Fruit fly (Drosophila melanogaster) whole organism, embryonic: ENCODE data around the gene unc-13.
"Not testable (repeated sequence)": the region's sequence is repeated elsewhere in the genome, so short reads cannot be mapped to it uniquely, and the experiment has no call there.

Experiments
- CG6791 ChIP-seq: fragments of 200-800 bp; sonication (Bioruptor generic); IDR thresholded peaks from 3 replicates; pipeline ENCODE4 v1.3.6; 2022; ENCODE audit warnings: missing biosample characterization, missing genetic modification characterization; ENCODE audit not compliant: partially characterized antibody
- CG8359 ChIP-seq: fragments of 200-800 bp; sonication (Bioruptor generic); optimal IDR thresholded peaks from 2 replicates; lab custom pipeline; 2017; ENCODE audit warnings: missing biosample characterization, mild to moderate bottlenecking, missing genetic modification characterization, borderline replicate concordance
- sens-2 ChIP-seq: fragments of 200-800 bp; sonication (Bioruptor generic); IDR thresholded peaks from 2 replicates; pipeline ENCODE4 v1.3.6; 2022; ENCODE audit warnings: missing biosample characterization, missing genetic modification characterization
- vfl ChIP-seq: fragments of 200-800 bp; sonication (Bioruptor generic); optimal IDR thresholded peaks from 2 replicates; lab custom pipeline; 2016; ENCODE audit warnings: missing biosample characterization, missing genetic modification characterization

DNA sequence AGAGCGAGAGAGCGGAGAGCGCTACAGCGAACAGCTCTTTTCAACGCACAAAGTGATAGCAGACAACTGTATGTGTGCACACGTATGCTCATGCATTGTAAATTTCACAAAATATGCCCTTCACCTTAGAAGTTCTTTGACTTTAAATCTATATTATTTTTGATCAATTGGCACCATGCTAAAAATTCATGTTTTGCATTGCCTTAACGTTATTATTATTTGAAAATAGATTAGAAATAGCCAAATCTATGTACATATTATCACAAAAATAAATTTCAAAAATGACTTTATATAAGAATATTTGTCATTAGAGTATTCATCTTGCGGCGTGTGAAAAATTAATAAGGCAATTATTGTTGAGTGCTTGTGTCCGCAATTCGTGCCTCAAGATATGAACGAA is 4.1 kb downstream of the unc-13 start:
- not testable (repeated sequence) for TF ChIP-seq CG6791 (GFP tag; lab: Robert Waterston, UW); CG8359 (GFP tag; lab: Kevin White, UChicago); vfl (GFP tag; lab: Kevin White, UChicago); sens-2 (GFP tag; lab: Robert Waterston, UW)
